Worm (Caenorhabditis elegans) whole organism, late embryonic: Measurements from ENCODE around the gene tgt-2.
A peak's percentile ranks its signal among the peaks of the same experiment; 100 is the strongest.

Experiments
- C08G9.2 ChIP-seq: sonication (generic microtip); optimal IDR thresholded peaks from 2 replicates; lab custom pipeline; 2016; ENCODE audit warnings: mild to moderate bottlenecking, missing genetic modification characterization, moderate library complexity, missing compliant biosample characterization
- C38D4.7 ChIP-seq: fragments of 200-800 bp; sonication (Bioruptor generic); optimal IDR thresholded peaks from 2 replicates; lab custom pipeline; 2018; ENCODE audit warnings: mild to moderate bottlenecking, missing genetic modification characterization, moderate library complexity, missing compliant biosample characterization
- Y22D7AL.16 ChIP-seq: sonication (generic microtip); optimal IDR thresholded peaks from 2 replicates; lab custom pipeline; 2016; ENCODE audit warnings: missing genetic modification characterization, missing compliant biosample characterization
- ama-1 ChIP-seq: fragments of 150-350 bp; optimal IDR thresholded peaks from 2 replicates; lab custom pipeline; 2014
- ceh-2 ChIP-seq: sonication (generic microtip); optimal IDR thresholded peaks from 2 replicates; lab custom pipeline; 2016; ENCODE audit warnings: missing genotype, missing genetic modification characterization, missing compliant biosample characterization
- ceh-31 ChIP-seq: sonication (generic microtip); optimal IDR thresholded peaks from 2 replicates; lab custom pipeline; 2016; ENCODE audit warnings: missing genetic modification characterization, missing compliant biosample characterization
- ceh-48 ChIP-seq: sonication (generic microtip); optimal IDR thresholded peaks from 2 replicates; lab custom pipeline; 2016; ENCODE audit warnings: missing genetic modification characterization, inconsistent platforms, missing compliant biosample characterization
- che-1 ChIP-seq: sonication (generic microtip); optimal IDR thresholded peaks from 2 replicates; lab custom pipeline; 2016; ENCODE audit warnings: mild to moderate bottlenecking, missing genetic modification characterization, missing compliant biosample characterization
- elt-2 ChIP-seq: sonication (generic microtip); optimal IDR thresholded peaks from 2 replicates; lab custom pipeline; 2016; ENCODE audit warnings: missing genetic modification reagents, missing genetic modification characterization, missing compliant biosample characterization
- fax-1 ChIP-seq: sonication (generic microtip); optimal IDR thresholded peaks from 2 replicates; lab custom pipeline; 2016; ENCODE audit warnings: missing genotype, missing genetic modification characterization, missing compliant biosample characterization
- fkh-10 ChIP-seq: fragments of 150-350 bp; optimal IDR thresholded peaks from 2 replicates; lab custom pipeline; 2014; ENCODE audit warnings: missing biosample characterization, missing genetic modification reagents, missing genetic modification characterization
- gmeb-2 ChIP-seq: sonication (generic microtip); optimal IDR thresholded peaks from 2 replicates; lab custom pipeline; 2016; ENCODE audit warnings: missing genetic modification characterization, inconsistent platforms, missing compliant biosample characterization
- hlh-13 ChIP-seq: fragments of 200-800 bp; sonication (Bioruptor generic); optimal IDR thresholded peaks from 2 replicates; lab custom pipeline; 2018; ENCODE audit warnings: mild to moderate bottlenecking, missing genetic modification characterization, missing compliant biosample characterization
- hlh-15 ChIP-seq: sonication (generic microtip); optimal IDR thresholded peaks from 2 replicates; lab custom pipeline; 2016; ENCODE audit warnings: missing genetic modification characterization, missing compliant biosample characterization
- hlh-30 ChIP-seq: sonication (generic microtip); optimal IDR thresholded peaks from 2 replicates; lab custom pipeline; 2017; ENCODE audit warnings: antibody characterized with exemption, missing genetic modification characterization, missing compliant biosample characterization; ENCODE audit not compliant: insufficient read depth
- hlh-8 ChIP-seq: sonication (generic microtip); optimal IDR thresholded peaks from 2 replicates; lab custom pipeline; 2016; ENCODE audit warnings: missing genotype, missing genetic modification characterization, missing compliant biosample characterization
- lin-11 ChIP-seq: fragments of 200-800 bp; sonication (Bioruptor generic); optimal IDR thresholded peaks from 2 replicates; lab custom pipeline; 2018; ENCODE audit warnings: mild to moderate bottlenecking, missing genetic modification characterization, missing compliant biosample characterization
- madf-2 ChIP-seq: sonication (generic microtip); optimal IDR thresholded peaks from 2 replicates; lab custom pipeline; 2017; ENCODE audit warnings: missing genetic modification characterization, missing compliant biosample characterization
- nfya-1 ChIP-seq: sonication (generic microtip); optimal IDR thresholded peaks from 2 replicates; lab custom pipeline; 2017; ENCODE audit warnings: missing genetic modification characterization, mild to moderate bottlenecking, missing compliant biosample characterization, antibody characterized with exemption, moderate library complexity
- pag-3 ChIP-seq: sonication (generic microtip); optimal IDR thresholded peaks from 2 replicates; lab custom pipeline; 2016; ENCODE audit warnings: missing compliant biosample characterization, missing genetic modification characterization, borderline replicate concordance
- pha-2 ChIP-seq: sonication (generic microtip); optimal IDR thresholded peaks from 2 replicates; lab custom pipeline; 2017; ENCODE audit warnings: mild to moderate bottlenecking, missing genetic modification characterization, missing compliant biosample characterization
- pros-1 ChIP-seq: fragments of 150-350 bp; optimal IDR thresholded peaks from 2 replicates; lab custom pipeline; 2014; ENCODE audit warnings: missing biosample characterization, missing genetic modification reagents, missing genetic modification characterization
- ref-2 ChIP-seq: sonication (generic microtip); optimal IDR thresholded peaks from 2 replicates; lab custom pipeline; 2016; ENCODE audit warnings: missing genetic modification characterization, missing compliant biosample characterization
- rnt-1 ChIP-seq: sonication (generic microtip); optimal IDR thresholded peaks from 2 replicates; lab custom pipeline; 2016; ENCODE audit warnings: missing genetic modification characterization, missing compliant biosample characterization
- sdc-2 ChIP-seq: sonication (generic microtip); optimal IDR thresholded peaks from 2 replicates; lab custom pipeline; 2016; ENCODE audit warnings: missing genotype, missing genetic modification characterization, missing compliant biosample characterization
- sox-2 ChIP-seq: fragments of 200-800 bp; sonication (Bioruptor generic); IDR thresholded peaks from 2 replicates; pipeline ENCODE4 v1.3.6; 2022; ENCODE audit warnings: missing genetic modification reagents, missing genetic modification characterization, missing compliant biosample characterization
- syd-9 ChIP-seq: sonication (generic microtip); optimal IDR thresholded peaks from 2 replicates; lab custom pipeline; 2016; ENCODE audit warnings: mild to moderate bottlenecking, missing genetic modification characterization, moderate library complexity, missing compliant biosample characterization
- ttx-3 ChIP-seq: sonication (generic microtip); optimal IDR thresholded peaks from 2 replicates; lab custom pipeline; 2016; ENCODE audit warnings: missing genetic modification reagents, missing genetic modification characterization, missing compliant biosample characterization
- unc-3 ChIP-seq, 2 experiments: fragments of 200-800 bp in 1 of 2; sonication (Bioruptor generic) in 1 of 2; sonication (generic microtip) in 1 of 2; conservative IDR thresholded peaks in 1 of 2; optimal IDR thresholded peaks in 1 of 2; 2 replicates each; pipeline versions ENCODE4 v1.3.6 to Lab custom; 2016 to 2022; ENCODE audit warnings: missing compliant biosample characterization in 2 of 2, missing genetic modification characterization in 2 of 2, missing genetic modification reagents in 1 of 2
- unc-42 ChIP-seq: sonication (generic microtip); optimal IDR thresholded peaks from 2 replicates; lab custom pipeline; 2016; ENCODE audit warnings: missing genotype, missing genetic modification characterization, missing compliant biosample characterization
- unc-55 ChIP-seq: sonication (generic microtip); optimal IDR thresholded peaks from 2 replicates; lab custom pipeline; 2017; ENCODE audit warnings: missing biosample characterization, missing genetic modification reagents, missing genetic modification characterization
- unc-86 ChIP-seq: sonication (generic microtip); optimal IDR thresholded peaks from 2 replicates; lab custom pipeline; 2016; ENCODE audit warnings: missing genetic modification characterization, missing compliant biosample characterization

tgt-2 gene

ce11 chrV:19019239-19019638 lies 21.1 kb downstream of the tgt-2 start:
- no peak for TF ChIP-seq pha-2 (tag; lab: Kevin White, UChicago)
- no peak for TF ChIP-seq C08G9.2
- no peak for TF ChIP-seq hlh-8
- peak; percentile 20 for TF ChIP-seq ceh-48 (tag; lab: Kevin White, UChicago)
- no peak for TF ChIP-seq unc-55 (GFP tag; lab: Kevin White, UChicago)

DNA sequence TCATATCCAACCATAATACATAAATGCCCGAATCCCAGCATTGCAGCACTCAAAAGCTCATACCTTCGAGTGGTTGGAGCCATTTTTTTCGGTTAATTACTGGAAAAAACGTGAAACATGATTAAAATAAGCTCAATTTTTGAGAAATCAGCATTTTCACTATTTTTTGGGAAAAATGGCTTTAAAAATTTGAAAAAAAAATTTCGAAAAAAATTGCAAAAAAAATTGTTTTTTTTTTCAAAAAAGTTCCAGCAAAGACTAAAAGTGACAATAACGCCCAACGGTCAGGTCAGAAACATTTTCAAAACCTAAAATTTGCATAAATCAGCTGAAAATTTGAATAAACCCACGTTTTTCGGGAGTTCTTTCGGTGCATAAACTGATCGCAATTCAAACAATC lies 26.5 kb downstream of the tgt-2 start, which contains the start of gene Y39B6A.29:
TSS of gene Y39B6A.29 (minus strand) at position 101 of the 400 bp plus-strand sequence.
- TF ChIP-seq fkh-10 (no peak), sdc-2 (no peak), Y22D7AL.16 (tag; lab: Kevin White, UChicago) (no peak), pag-3 (tag; lab: Kevin White, UChicago) (no peak), ceh-48 (tag; lab: Kevin White, UChicago) (no peak), fax-1 (no peak), hlh-30 (tag; lab: Kevin White, UChicago) (no peak), ref-2 (tag; lab: Kevin White, UChicago) (no peak), hlh-13 (GFP tag; lab: Kevin White, UChicago) (no peak), unc-42 (tag; lab: Kevin White, UChicago) (no peak), gmeb-2 (no peak), ceh-2 (tag; lab: Kevin White, UChicago) (no peak), elt-2 (tag; lab: Kevin White, UChicago) (no peak), rnt-1 (tag; lab: Kevin White, UChicago) (no peak)

ce11 chrV:19026163-19026562 lies 28.0 kb downstream of the tgt-2 start, which contains the start of gene Y39B6A.25:
Gene Y39B6A.25 (plus strand): TSS chrV:19026463.
- no peak for TF ChIP-seq che-1 (tag; lab: Kevin White, UChicago)
- TF ChIP-seq unc-3 (GFP tag; conservative IDR thresholded peaks at IDR 0.05; lab: Robert Waterston, UW): no peak
- TF ChIP-seq unc-3 (tag; optimal IDR thresholded peaks at IDR 0.05; lab: Kevin White, UChicago): no peak
- TF ChIP-seq hlh-15: no peak
- no peak for TF ChIP-seq pag-3 (tag; lab: Kevin White, UChicago)
- no peak for TF ChIP-seq syd-9 (tag; lab: Kevin White, UChicago)
- no peak for TF ChIP-seq pros-1 (tag; lab: Kevin White, UChicago)
- TF ChIP-seq fkh-10: no peak
- no peak for TF ChIP-seq C38D4.7 (GFP tag; lab: Kevin White, UChicago)
- TF ChIP-seq madf-2 (tag; lab: Kevin White, UChicago): no peak
- TF ChIP-seq nfya-1 (tag; lab: Kevin White, UChicago): no peak
- no peak for TF ChIP-seq ceh-31 (tag; lab: Kevin White, UChicago)
- TF ChIP-seq ceh-2 (tag; lab: Kevin White, UChicago): no peak
- no peak for TF ChIP-seq ama-1 (lab: Kevin White, UChicago)
- no peak for TF ChIP-seq lin-11 (tag; lab: Kevin White, UChicago)
- no peak for TF ChIP-seq hlh-13 (GFP tag; lab: Kevin White, UChicago)

DNA sequence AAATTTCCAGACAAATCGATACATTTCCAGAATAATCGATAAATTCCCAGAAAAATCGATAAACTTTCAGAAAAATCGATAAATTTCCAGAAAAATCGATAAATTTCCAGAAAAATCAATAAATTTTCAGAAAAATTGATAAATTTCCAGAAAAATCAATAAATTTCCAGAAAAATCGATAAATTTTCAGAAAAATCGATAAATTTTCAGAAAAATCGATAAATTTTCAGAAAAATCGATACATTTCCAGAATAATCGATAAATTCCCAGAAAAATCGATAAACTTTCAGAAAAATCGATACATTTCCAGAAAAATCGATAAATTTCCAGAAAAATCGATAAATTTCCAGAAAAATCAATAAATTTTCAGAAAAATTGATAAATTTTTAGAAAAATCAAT lies 28.6 kb downstream of the tgt-2 start:
- peak; percentile 52 for TF ChIP-seq ceh-48 (tag; lab: Kevin White, UChicago)
- TF ChIP-seq, all 69 proteins: peak for 1; not testable (repeated sequence) for 68

- peak; percentile 68 for TF ChIP-seq ceh-48 (tag; lab: Kevin White, UChicago)
- TF ChIP-seq fax-1: no peak
- TF ChIP-seq ama-1 (lab: Kevin White, UChicago): no peak
- TF ChIP-seq nfya-1 (tag; lab: Kevin White, UChicago): no peak
- no peak for TF ChIP-seq hlh-8
- TF ChIP-seq ttx-3: no peak
- TF ChIP-seq unc-86 (tag; lab: Kevin White, UChicago): no peak
- TF ChIP-seq sox-2 (GFP tag; lab: Robert Waterston, UW): no peak
Measured at ce11 chrV:19027338-19027737, 29.2 kb downstream of the tgt-2 start.
